Fruit fly (Drosophila melanogaster) whole organism, wandering third instar larva: ENCODE measurements around the gene CG8420.
A peak's percentile ranks its signal among the peaks of the same experiment; 100 is the strongest.

Experiments used
- Abd-B ChIP-seq: fragments of >200 bp; optimal IDR thresholded peaks from 2 replicates; lab custom pipeline; 2017; ENCODE audit warnings: missing biosample characterization, missing genetic modification characterization
- CG9705 ChIP-seq: fragments of 200-800 bp; sonication (Bioruptor generic); optimal IDR thresholded peaks from 2 replicates; lab custom pipeline; 2018; ENCODE audit warnings: missing biosample characterization, mild to moderate bottlenecking, missing genetic modification characterization
- Dfd ChIP-seq: fragments of >200 bp; optimal IDR thresholded peaks from 2 replicates; lab custom pipeline; 2017; ENCODE audit warnings: missing biosample characterization, missing genetic modification characterization
- Dif ChIP-seq: fragments of 200-275, 200-300 bp; sonication (Bioruptor generic); optimal IDR thresholded peaks from 2 replicates; lab custom pipeline; 2018; ENCODE audit warnings: missing biosample characterization, missing genetic modification characterization; ENCODE audit not compliant: partially characterized antibody
- HLH106 ChIP-seq: fragments of 200-800 bp; optimal IDR thresholded peaks from 3 replicates; lab custom pipeline; 2019; ENCODE audit warnings: missing biosample characterization, mild to moderate bottlenecking, missing genetic modification characterization, moderate library complexity
- Hnf4 ChIP-seq: fragments of 200-800 bp; sonication (Bioruptor generic); optimal IDR thresholded peaks from 2 replicates; lab custom pipeline; 2016; ENCODE audit warnings: missing biosample characterization, mild to moderate bottlenecking, missing genetic modification characterization
- Hr78 ChIP-seq: fragments of >200 bp; optimal IDR thresholded peaks from 2 replicates; lab custom pipeline; 2017; ENCODE audit warnings: missing biosample characterization, missing genetic modification characterization
- Hr83 ChIP-seq: fragments of 200-300 bp; sonication (Bioruptor generic); optimal IDR thresholded peaks from 2 replicates; lab custom pipeline; 2016; ENCODE audit warnings: missing biosample characterization, mild to moderate bottlenecking, missing genetic modification characterization, moderate library complexity; ENCODE audit not compliant: poor library complexity, severe bottlenecking
- Jra ChIP-seq: sonication (Bioruptor generic); optimal IDR thresholded peaks from 2 replicates; lab custom pipeline; 2016; ENCODE audit warnings: missing biosample characterization, missing genetic modification characterization
- Mio ChIP-seq: sonication (Bioruptor generic); optimal IDR thresholded peaks from 2 replicates; lab custom pipeline; 2016; ENCODE audit warnings: missing biosample characterization, missing genetic modification characterization
- Myc ChIP-seq: fragments of >200 bp; optimal IDR thresholded peaks from 2 replicates; lab custom pipeline; 2017
- N ChIP-seq: fragments of >200 bp; optimal IDR thresholded peaks from 2 replicates; lab custom pipeline; 2018; ENCODE audit warnings: missing biosample characterization, missing external identifiers, missing genetic modification characterization
- OdsH ChIP-seq: fragments of 200-800 bp; sonication (Bioruptor generic); optimal IDR thresholded peaks from 2 replicates; lab custom pipeline; 2016; ENCODE audit warnings: missing biosample characterization, mild to moderate bottlenecking, missing genetic modification characterization
- Vsx2 ChIP-seq: fragments of 200-300, 225-300 bp; sonication (Bioruptor generic); optimal IDR thresholded peaks from 2 replicates; lab custom pipeline; 2018; ENCODE audit warnings: missing biosample characterization, missing genetic modification characterization; ENCODE audit not compliant: partially characterized antibody
- br ChIP-seq: fragments of 200-800 bp; sonication (Bioruptor generic); optimal IDR thresholded peaks from 2 replicates; lab custom pipeline; 2016; ENCODE audit warnings: missing biosample characterization, missing genetic modification characterization
- brk ChIP-seq: fragments of 200-800 bp; sonication (Bioruptor generic); optimal IDR thresholded peaks from 2 replicates; lab custom pipeline; 2016; ENCODE audit warnings: missing biosample characterization, mild to moderate bottlenecking, missing genetic modification characterization
- dl ChIP-seq, 2 experiments: fragments of 175-275, 200-275 bp in 1 of 2; fragments of 200-275 bp in 1 of 2; sonication (Bioruptor generic); optimal IDR thresholded peaks; lab custom pipeline; 2018; ENCODE audit warnings: mild to moderate bottlenecking in 2 of 2, missing biosample characterization in 2 of 2, missing genetic modification characterization in 2 of 2, moderate library complexity in 2 of 2; ENCODE audit not compliant: partially characterized antibody in 2 of 2, insufficient read depth in 1 of 2
- dmrt93B ChIP-seq: fragments of 200-800 bp; sonication (Bioruptor generic); optimal IDR thresholded peaks from 2 replicates; lab custom pipeline; 2018; ENCODE audit warnings: missing biosample characterization, mild to moderate bottlenecking, missing genetic modification characterization
- dsf ChIP-seq: sonication (Bioruptor generic); optimal IDR thresholded peaks from 2 replicates; lab custom pipeline; 2016; ENCODE audit warnings: missing biosample characterization, missing genetic modification characterization, borderline replicate concordance
- ey ChIP-seq: fragments of 200-800 bp; sonication (Bioruptor generic); optimal IDR thresholded peaks from 2 replicates; lab custom pipeline; 2016; ENCODE audit warnings: missing biosample characterization, missing genetic modification characterization
- foxo ChIP-seq, 2 experiments: fragments of 200-800 bp; sonication (Bioruptor generic); optimal IDR thresholded peaks; 2 replicates in 1 of 2; 3 replicates in 1 of 2; lab custom pipeline; 2016 to 2017; ENCODE audit warnings: missing biosample characterization in 2 of 2, missing genetic modification characterization in 2 of 2
- fru ChIP-seq: fragments of 200-800 bp; sonication (Bioruptor generic); optimal IDR thresholded peaks from 3 replicates; lab custom pipeline; 2016; ENCODE audit warnings: missing biosample characterization, mild to moderate bottlenecking, missing genetic modification characterization
- h ChIP-seq: fragments of 200-800 bp; sonication (Bioruptor generic); optimal IDR thresholded peaks from 3 replicates; lab custom pipeline; 2016; ENCODE audit warnings: missing biosample characterization, mild to moderate bottlenecking, missing genetic modification characterization
- jim ChIP-seq: fragments of 175-275, 200-325 bp; sonication (Bioruptor generic); optimal IDR thresholded peaks from 2 replicates; lab custom pipeline; 2016; ENCODE audit warnings: missing biosample characterization, mild to moderate bottlenecking, missing genetic modification characterization
- lola ChIP-seq: fragments of >200 bp; optimal IDR thresholded peaks from 2 replicates; lab custom pipeline; 2017; ENCODE audit warnings: missing biosample characterization, missing genetic modification characterization
- pan ChIP-seq: fragments of >200 bp; optimal IDR thresholded peaks from 2 replicates; lab custom pipeline; 2017
- psq ChIP-seq: fragments of 200-800 bp; sonication (Bioruptor generic); optimal IDR thresholded peaks from 3 replicates; lab custom pipeline; 2017; ENCODE audit warnings: missing biosample characterization, mild to moderate bottlenecking, missing genetic modification characterization, moderate library complexity
- rgr ChIP-seq: fragments of 200-800 bp; sonication (Bioruptor generic); optimal IDR thresholded peaks from 3 replicates; lab custom pipeline; 2016; ENCODE audit warnings: missing biosample characterization, mild to moderate bottlenecking, missing genetic modification characterization
- sage ChIP-seq: fragments of 200-800 bp; sonication (Bioruptor generic); optimal IDR thresholded peaks from 2 replicates; lab custom pipeline; 2016; ENCODE audit warnings: missing biosample characterization, mild to moderate bottlenecking, missing genetic modification characterization
- sv ChIP-seq: fragments of 200-800 bp; sonication (Bioruptor generic); optimal IDR thresholded peaks from 3 replicates; lab custom pipeline; 2016; ENCODE audit warnings: missing biosample characterization, missing genetic modification characterization
- tai ChIP-seq: sonication (Bioruptor generic); optimal IDR thresholded peaks from 2 replicates; lab custom pipeline; 2016; ENCODE audit warnings: missing biosample characterization, missing genetic modification characterization
- usp ChIP-seq: fragments of >200 bp; optimal IDR thresholded peaks from 2 replicates; lab custom pipeline; 2017; ENCODE audit warnings: missing biosample characterization, missing genetic modification characterization

Gene CG8420

dm6 chr3R:9246366-9246765 lies at the start of gene CG8420:
TSS of gene CG8420 (plus strand) at chr3R:9246649.
- TF ChIP-seq br (GFP tag; lab: Kevin White, UChicago) (no peak), Hnf4 (GFP tag; lab: Kevin White, UChicago) (no peak), sv (GFP tag; lab: Kevin White, UChicago) (no peak), Dif (GFP tag; lab: Kevin White, UChicago) (no peak), dmrt93B (GFP tag; lab: Kevin White, UChicago) (no peak)
- TF ChIP-seq, all 38 proteins: peak for 0

- no peak for TF ChIP-seq lola (GFP tag; lab: Kevin White, UChicago)
- TF ChIP-seq Vsx2 (GFP tag; lab: Kevin White, UChicago), result no peak
- TF ChIP-seq Jra (GFP tag; lab: Kevin White, UChicago), result no peak
- peak; percentile 4 for TF ChIP-seq h (GFP tag; lab: Kevin White, UChicago)
- TF ChIP-seq brk, result no peak
- TF ChIP-seq Hnf4 (GFP tag; lab: Kevin White, UChicago), result no peak
- no peak for TF ChIP-seq Hr83
- TF ChIP-seq pan (lab: Kevin White, UChicago), result no peak
- TF ChIP-seq, all 38 proteins: peak for 1
Observed at dm6 chr3R:9213029-9213428, 33.4 kb upstream of the CG8420 start.

- TF ChIP-seq Myc (lab: Kevin White, UChicago) (peak; percentile 100), OdsH (GFP tag; lab: Kevin White, UChicago) (no peak)
Observed at dm6 chr3R:9214235-9214634, 32.2 kb upstream of the CG8420 start.

dm6 chr3R:9215551-9215950 lies 30.9 kb upstream of the CG8420 start:
- no peak for TF ChIP-seq dsf (GFP tag; lab: Kevin White, UChicago)
- no peak for TF ChIP-seq foxo (GFP tag; optimal IDR thresholded peaks at IDR 0.05; lab: Kevin White, UChicago)
- TF ChIP-seq N (GFP tag; lab: Kevin White, UChicago), result no peak

dm6 chr3R:9217607-9218006 lies 28.8 kb upstream of the CG8420 start:
- TF ChIP-seq Dfd (GFP tag; lab: Kevin White, UChicago), result no peak
- no peak for TF ChIP-seq Hr78
- TF ChIP-seq tai (GFP tag; lab: Kevin White, UChicago), result no peak
- TF ChIP-seq dl (GFP tag; optimal IDR thresholded peaks at IDR 0.05; lab: Kevin White, UChicago; ENCODE audit: insufficient read depth in 1 of 2, partially characterized antibody in 2 of 2), result no peak
- TF ChIP-seq brk, result no peak
- TF ChIP-seq Vsx2 (GFP tag; lab: Kevin White, UChicago), result no peak
- TF ChIP-seq sage, result no peak
- TF ChIP-seq Mio, result no peak
- TF ChIP-seq CG9705, result no peak
- TF ChIP-seq Hnf4 (GFP tag; lab: Kevin White, UChicago), result no peak
- TF ChIP-seq ey (GFP tag; lab: Kevin White, UChicago), result no peak
- TF ChIP-seq br (GFP tag; lab: Kevin White, UChicago), result no peak
- TF ChIP-seq jim (GFP tag; lab: Kevin White, UChicago), result no peak
- TF ChIP-seq usp (GFP tag; lab: Kevin White, UChicago), result no peak
- TF ChIP-seq Abd-B (GFP tag; lab: Kevin White, UChicago), result no peak
- no peak for TF ChIP-seq sv (GFP tag; lab: Kevin White, UChicago)

dm6 chr3R:9220064-9220864 lies 26.2 kb upstream of the CG8420 start:
- TF ChIP-seq rgr (GFP tag; lab: Kevin White, UChicago), result peak; percentile 43
- no peak for TF ChIP-seq Mio
- TF ChIP-seq fru (GFP tag; lab: Kevin White, UChicago), result peak; percentile 56
- TF ChIP-seq lola (GFP tag; lab: Kevin White, UChicago), result no peak
- peak in 1 of 2 experiments; percentile 30 for TF ChIP-seq foxo (GFP tag; optimal IDR thresholded peaks at IDR 0.05; lab: Kevin White, UChicago)
- TF ChIP-seq OdsH (GFP tag; lab: Kevin White, UChicago), result peak; percentile 9
- TF ChIP-seq usp (GFP tag; lab: Kevin White, UChicago), result no peak
- peak; percentile 5 for TF ChIP-seq HLH106 (tag; lab: Kevin White, UChicago)
- peak; percentile 18 for TF ChIP-seq ey (GFP tag; lab: Kevin White, UChicago)
- peak; percentile 25 for TF ChIP-seq h (GFP tag; lab: Kevin White, UChicago)
- peak; percentile 29 for TF ChIP-seq sv (GFP tag; lab: Kevin White, UChicago)
- TF ChIP-seq br (GFP tag; lab: Kevin White, UChicago), result peak; percentile 33
- TF ChIP-seq psq (GFP tag; lab: Kevin White, UChicago), result peak; percentile 96
